Fruit fly (Drosophila melanogaster): ENCODE data around the gene SoYb.
A peak's percentile ranks its signal among the peaks of the same experiment; 100 is the strongest.

DNA sequence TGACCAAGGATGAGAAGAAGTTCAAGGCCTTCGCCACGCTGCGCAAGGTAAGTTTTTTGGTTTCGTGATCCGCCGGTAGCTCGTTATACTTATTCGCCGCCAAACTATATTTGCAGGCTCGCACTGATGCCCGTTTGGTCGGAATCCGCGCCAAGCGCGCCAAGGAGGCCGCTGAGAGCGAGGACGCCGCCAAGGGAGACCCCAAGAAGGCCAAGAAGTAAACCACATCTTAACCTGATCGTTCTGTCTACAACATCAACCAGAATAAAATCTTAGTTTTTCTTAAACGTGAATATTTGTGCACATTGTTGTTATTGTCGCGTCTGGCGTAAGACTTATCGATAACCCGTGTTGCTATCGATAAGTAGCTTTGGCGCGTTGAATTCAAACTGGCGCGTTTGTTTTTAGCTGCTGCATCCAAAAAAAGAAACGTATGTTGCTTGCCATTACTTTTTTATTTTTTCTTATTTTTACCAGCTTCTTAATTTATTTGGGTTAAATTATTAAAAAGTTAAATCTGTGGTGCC, 34.3 kb downstream of the SoYb start:
- TF ChIP-seq dsx (GFP tag; optimal IDR thresholded peaks at IDR 0.05; ENCODE audit: poor library complexity, severe bottlenecking): peak; percentile 37
- no peak for TF ChIP-seq CG4318 (GFP tag; optimal IDR thresholded peaks at IDR 0.05)
- no peak for TF ChIP-seq fkh (GFP tag; optimal IDR thresholded peaks at IDR 0.05)
- TF ChIP-seq Sox15 (GFP tag; optimal IDR thresholded peaks at IDR 0.05): no peak
- no peak for TF ChIP-seq CG15336 (GFP tag; IDR thresholded peaks at IDR 0.05)
- no peak for TF ChIP-seq CG9139 (GFP tag; optimal IDR thresholded peaks at IDR 0.05)
- no peak for TF ChIP-seq Hr39 (GFP tag; optimal IDR thresholded peaks at IDR 0.05)
- TF ChIP-seq achi (GFP tag; optimal IDR thresholded peaks at IDR 0.05): no peak
- no peak for TF ChIP-seq Gug (GFP tag; IDR thresholded peaks at IDR 0.05)
- TF ChIP-seq CG6163 (GFP tag; IDR thresholded peaks at IDR 0.05): no peak
- no peak for TF ChIP-seq fd85E (GFP tag; optimal IDR thresholded peaks at IDR 0.05)
- TF ChIP-seq vri (GFP tag; optimal IDR thresholded peaks at IDR 0.05): no peak
- no peak for TF ChIP-seq spab (GFP tag; optimal IDR thresholded peaks at IDR 0.05)

Data from whole organism, prepupa.